Worm (Caenorhabditis elegans) whole organism, L2 larva: Measurements from ENCODE around the gene cal-3.

Experiments
- C34F6.9 ChIP-seq: fragments of 150-350 bp; optimal IDR thresholded peaks from 2 replicates; lab custom pipeline; 2014; ENCODE audit warnings: missing biosample characterization, missing genetic modification characterization
- F13H6.1 ChIP-seq: sonication (generic microtip); optimal IDR thresholded peaks from 2 replicates; lab custom pipeline; 2016; ENCODE audit warnings: missing genetic modification characterization, missing compliant biosample characterization
- Y55F3AM.14 ChIP-seq: fragments of 200-800 bp; sonication (Bioruptor generic); optimal IDR thresholded peaks from 2 replicates; lab custom pipeline; 2018; ENCODE audit warnings: mild to moderate bottlenecking, missing genetic modification characterization, missing compliant biosample characterization
- alr-1 ChIP-seq: fragments of 150-350 bp; optimal IDR thresholded peaks from 2 replicates; lab custom pipeline; 2014; ENCODE audit warnings: missing biosample characterization, missing genetic modification characterization
- aly-2 ChIP-seq: fragments of 150-350 bp; optimal IDR thresholded peaks from 2 replicates; lab custom pipeline; 2014; ENCODE audit warnings: missing biosample characterization, missing genetic modification characterization
- ama-1 ChIP-seq: fragments of 150-350 bp; optimal IDR thresholded peaks from 2 replicates; lab custom pipeline; 2018; ENCODE audit warnings: inconsistent platforms
- blmp-1 ChIP-seq: sonication (generic microtip); optimal IDR thresholded peaks from 2 replicates; lab custom pipeline; 2017; ENCODE audit warnings: missing genetic modification characterization, mild to moderate bottlenecking, missing compliant biosample characterization, antibody characterized with exemption, moderate library complexity; ENCODE audit not compliant: insufficient read depth
- crh-2 ChIP-seq: sonication (generic microtip); optimal IDR thresholded peaks from 2 replicates; lab custom pipeline; 2017; ENCODE audit warnings: missing biosample characterization, missing genetic modification characterization
- dmd-4 ChIP-seq: sonication (generic microtip); optimal IDR thresholded peaks from 2 replicates; lab custom pipeline; 2017; ENCODE audit warnings: missing biosample characterization, missing genetic modification characterization
- elt-1 ChIP-seq: fragments of 150-350 bp; optimal IDR thresholded peaks from 2 replicates; lab custom pipeline; 2014; ENCODE audit warnings: missing biosample characterization, missing genetic modification characterization
- elt-3 ChIP-seq: sonication (generic microtip); optimal IDR thresholded peaks from 2 replicates; lab custom pipeline; 2017; ENCODE audit warnings: missing biosample characterization, missing genetic modification characterization
- fos-1 ChIP-seq: fragments of 150-350 bp; optimal IDR thresholded peaks from 2 replicates; lab custom pipeline; 2014; ENCODE audit warnings: missing biosample characterization, missing genetic modification characterization
- gmeb-1 ChIP-seq: fragments of 150-350 bp; optimal IDR thresholded peaks from 2 replicates; lab custom pipeline; 2014; ENCODE audit warnings: missing biosample characterization, missing genetic modification characterization
- lin-39 ChIP-seq: fragments of 150-350 bp; optimal IDR thresholded peaks from 2 replicates; lab custom pipeline; 2014; ENCODE audit warnings: missing biosample characterization, missing genetic modification reagents, missing genetic modification characterization
- lsy-2 ChIP-seq, 2 experiments: fragments of 150-350 bp in 1 of 2; sonication (generic microtip) in 1 of 2; optimal IDR thresholded peaks; 2 replicates each; lab custom pipeline; 2014 to 2017; ENCODE audit warnings: missing biosample characterization in 2 of 2, missing genetic modification characterization in 2 of 2
- mab-5 ChIP-seq: fragments of 150-350 bp; optimal IDR thresholded peaks from 2 replicates; lab custom pipeline; 2014; ENCODE audit warnings: missing biosample characterization, missing genetic modification characterization
- mbf-1 ChIP-seq: sonication (generic microtip); optimal IDR thresholded peaks from 2 replicates; lab custom pipeline; 2017; ENCODE audit warnings: missing biosample characterization, missing genetic modification characterization
- mdl-1 ChIP-seq, 2 experiments: fragments of 150-350 bp in 1 of 2; sonication (generic microtip) in 1 of 2; optimal IDR thresholded peaks; 2 replicates each; lab custom pipeline; 2017; ENCODE audit warnings: missing biosample characterization in 2 of 2, missing genetic modification characterization in 2 of 2
- nhr-10 ChIP-seq: sonication (generic microtip); optimal IDR thresholded peaks from 2 replicates; lab custom pipeline; 2017; ENCODE audit warnings: missing biosample characterization, missing genetic modification characterization
- nhr-12 ChIP-seq: fragments of 150-350 bp; optimal IDR thresholded peaks from 2 replicates; lab custom pipeline; 2014; ENCODE audit warnings: missing biosample characterization, missing genetic modification characterization
- nhr-129 ChIP-seq: fragments of 150-350 bp; optimal IDR thresholded peaks from 2 replicates; lab custom pipeline; 2014; ENCODE audit warnings: missing biosample characterization, missing genetic modification characterization
- nhr-21 ChIP-seq: fragments of 150-350 bp; optimal IDR thresholded peaks from 2 replicates; lab custom pipeline; 2014; ENCODE audit warnings: missing biosample characterization, missing genetic modification characterization
- nhr-23 ChIP-seq: fragments of 150-350 bp; optimal IDR thresholded peaks from 2 replicates; lab custom pipeline; 2014; ENCODE audit warnings: missing biosample characterization, missing genetic modification reagents, missing genetic modification characterization
- nhr-237 ChIP-seq: fragments of 150-350 bp; optimal IDR thresholded peaks from 2 replicates; lab custom pipeline; 2014; ENCODE audit warnings: missing biosample characterization, missing genetic modification characterization
- nhr-6 ChIP-seq: fragments of 150-350 bp; optimal IDR thresholded peaks from 2 replicates; lab custom pipeline; 2014; ENCODE audit warnings: missing biosample characterization, missing genetic modification characterization
- sem-4 ChIP-seq: fragments of 150-350 bp; optimal IDR thresholded peaks from 2 replicates; lab custom pipeline; 2014; ENCODE audit warnings: missing biosample characterization, missing genetic modification reagents, missing genetic modification characterization
- skn-1 ChIP-seq: sonication (generic microtip); optimal IDR thresholded peaks from 2 replicates; lab custom pipeline; 2017; ENCODE audit warnings: missing biosample characterization, missing genetic modification characterization
- sma-3 ChIP-seq: sonication (generic microtip); optimal IDR thresholded peaks from 2 replicates; lab custom pipeline; 2016; ENCODE audit warnings: missing genetic modification reagents, missing genetic modification characterization, missing compliant biosample characterization
- sma-9 ChIP-seq, 2 experiments: fragments of 150-350 bp in 1 of 2; sonication (generic microtip) in 1 of 2; optimal IDR thresholded peaks; 2 replicates each; lab custom pipeline; 2014 to 2016; ENCODE audit warnings: missing genetic modification characterization in 2 of 2, mild to moderate bottlenecking in 1 of 2, missing biosample characterization in 1 of 2, missing compliant biosample characterization in 1 of 2, missing genetic modification reagents in 1 of 2, moderate library complexity in 1 of 2
- snpc-4 ChIP-seq: fragments of 150-350 bp; optimal IDR thresholded peaks from 2 replicates; lab custom pipeline; 2014; ENCODE audit warnings: missing biosample characterization, missing genetic modification characterization
- unc-39 ChIP-seq: fragments of 150-350 bp; optimal IDR thresholded peaks from 2 replicates; lab custom pipeline; 2014; ENCODE audit warnings: missing biosample characterization, missing genetic modification characterization
- unc-55 ChIP-seq: fragments of 150-350 bp; sonication (generic microtip); optimal IDR thresholded peaks from 3 replicates; lab custom pipeline; 2014; ENCODE audit warnings: missing biosample characterization, missing genetic modification reagents, missing genetic modification characterization
- unc-62 ChIP-seq: fragments of 150-350 bp; optimal IDR thresholded peaks from 2 replicates; lab custom pipeline; 2014; ENCODE audit warnings: missing biosample characterization, missing genetic modification reagents, missing genetic modification characterization
- zag-1 ChIP-seq: fragments of 150-350 bp; optimal IDR thresholded peaks from 2 replicates; lab custom pipeline; 2014; ENCODE audit warnings: missing biosample characterization, missing genetic modification characterization
- ztf-1 ChIP-seq: fragments of 200-800 bp; sonication (Bioruptor generic); conservative IDR thresholded peaks from 2 replicates; pipeline ENCODE4 v1.3.6; 2022; ENCODE audit warnings: missing genetic modification characterization, missing compliant biosample characterization
- ztf-11 ChIP-seq: sonication (generic microtip); optimal IDR thresholded peaks from 2 replicates; lab custom pipeline; 2017; ENCODE audit warnings: missing biosample characterization, missing genetic modification characterization
- ztf-4 ChIP-seq: fragments of 150-350 bp; optimal IDR thresholded peaks from 2 replicates; lab custom pipeline; 2014; ENCODE audit warnings: missing biosample characterization, missing genetic modification characterization

Gene cal-3

DNA sequence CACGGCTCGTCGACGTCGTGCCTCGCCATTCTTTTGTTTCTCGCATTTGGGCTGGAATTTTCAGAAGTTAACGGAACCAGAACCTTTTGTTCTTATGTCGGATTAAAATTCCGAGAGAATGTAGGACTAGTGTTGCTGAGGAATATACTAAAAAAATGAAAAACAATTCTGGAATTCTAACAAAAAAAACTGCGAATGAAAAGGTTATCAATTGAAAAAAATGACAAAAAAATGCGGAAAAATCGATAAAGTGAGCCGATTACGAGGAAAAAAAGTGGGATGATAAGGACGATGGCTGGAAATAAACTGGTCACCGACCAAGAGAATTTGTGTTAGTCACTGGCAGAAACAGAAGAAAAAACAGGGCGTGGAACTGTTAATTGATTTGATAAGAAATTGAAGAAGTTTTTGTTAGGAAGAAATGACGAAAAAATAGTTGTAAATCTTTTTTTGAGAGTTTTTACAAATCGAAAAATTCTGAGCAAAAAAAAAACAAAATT lies 15.6 kb downstream of the cal-3 start, which contains the start of gene bris-1:
bris-1 (minus strand) TSS at position 51 of the 500 bp plus-strand sequence.
- TF ChIP-seq ztf-11 (tag; lab: Kevin White, UChicago) (no peak), gmeb-1 (tag; lab: Kevin White, UChicago) (peak; percentile 14), fos-1 (tag; lab: Kevin White, UChicago) (peak; percentile 95)
- TF ChIP-seq, all 48 proteins: peak for 2

DNA sequence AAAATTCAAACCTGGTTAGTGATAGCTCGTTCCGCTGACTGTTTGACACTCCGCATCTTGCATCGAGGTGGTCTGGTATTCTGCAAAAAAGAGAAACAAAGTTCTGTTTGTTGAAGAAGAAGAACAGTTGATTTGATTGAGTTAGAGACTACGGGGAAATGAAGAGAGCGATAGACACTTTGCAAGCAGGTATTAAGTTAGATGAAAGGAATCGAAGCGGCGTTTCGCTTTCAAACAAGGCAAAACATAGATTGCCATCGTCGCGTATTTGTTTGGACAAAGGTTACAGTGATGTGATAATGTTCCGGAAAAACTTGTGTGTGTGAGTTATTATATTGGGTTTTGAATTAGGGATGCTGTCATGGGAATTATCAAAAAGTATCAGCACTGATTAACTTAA lies 17.7 kb downstream of the cal-3 start:
- TF ChIP-seq blmp-1 (tag; lab: Kevin White, UChicago) = peak; percentile 60
- no peak for TF ChIP-seq nhr-6
- TF ChIP-seq mab-5 (tag; lab: Kevin White, UChicago) = no peak
- TF ChIP-seq nhr-23 = no peak
- no peak for TF ChIP-seq nhr-237 (tag; lab: Kevin White, UChicago)
- no peak for TF ChIP-seq skn-1 (tag; lab: Kevin White, UChicago)
- no peak for TF ChIP-seq unc-39
- no peak for TF ChIP-seq nhr-12

DNA sequence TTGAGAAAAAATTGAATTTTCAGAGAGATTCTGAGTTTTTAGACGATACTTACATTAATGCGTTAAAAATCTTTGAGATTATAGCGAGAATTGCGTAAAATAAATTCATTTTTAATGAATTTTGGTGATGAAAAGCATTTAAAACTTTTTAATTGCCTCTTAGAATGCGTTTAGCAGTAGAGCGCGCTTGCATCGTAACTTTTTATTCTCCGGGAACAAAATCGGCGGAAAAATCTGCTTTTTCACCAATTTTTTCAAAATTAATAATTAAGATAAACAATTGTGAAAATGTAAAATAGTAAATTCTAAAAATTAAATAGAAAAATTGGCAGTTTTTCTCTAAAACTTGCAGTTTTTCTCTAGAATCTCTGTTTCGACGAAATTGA lies 19.7 kb downstream of the cal-3 start:
- TF ChIP-seq ama-1 = no peak
- no peak for TF ChIP-seq nhr-23
- TF ChIP-seq sma-3 (GFP tag; lab: Kevin White, UChicago) = no peak

DNA sequence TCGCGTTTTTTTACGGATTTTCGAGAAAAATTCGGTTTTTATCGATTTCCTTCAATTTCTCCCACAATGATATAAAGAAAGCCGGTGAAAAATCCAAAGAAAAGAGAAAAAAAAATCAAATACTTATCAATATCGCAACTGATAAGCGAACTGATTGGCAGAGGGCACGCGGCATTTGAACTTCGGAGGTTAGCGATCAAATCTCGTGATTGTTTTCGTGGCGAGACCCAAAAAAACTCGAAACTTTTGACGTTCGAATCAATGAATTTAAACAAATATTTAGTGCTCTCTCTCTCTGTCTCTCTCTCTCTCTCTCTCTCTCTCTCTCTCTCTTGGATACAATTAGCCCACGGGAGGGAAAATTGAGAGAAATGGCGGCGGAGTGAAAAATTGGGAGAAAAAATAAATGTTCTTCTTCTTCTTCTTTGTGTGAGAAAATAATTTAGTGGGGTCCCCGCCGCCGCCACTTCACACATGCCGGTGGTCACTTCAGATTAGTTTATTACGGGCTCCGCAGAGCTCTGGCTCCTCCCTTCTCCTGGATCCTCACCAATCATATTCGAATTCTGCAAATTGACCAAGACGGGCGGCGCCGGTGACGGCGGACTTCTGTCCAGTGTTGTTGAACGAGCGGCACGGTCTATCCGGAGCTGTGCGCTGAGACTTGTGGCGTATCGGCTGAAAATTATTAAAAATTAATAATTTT lies 20.3 kb downstream of the cal-3 start:
- TF ChIP-seq gmeb-1 (tag; lab: Kevin White, UChicago) (peak; percentile 27), ama-1 (no peak), mab-5 (tag; lab: Kevin White, UChicago) (no peak), sem-4 (tag; lab: Kevin White, UChicago) (no peak), zag-1 (tag; lab: Kevin White, UChicago) (no peak), sma-3 (GFP tag; lab: Kevin White, UChicago) (no peak), nhr-6 (no peak), elt-1 (tag; lab: Kevin White, UChicago) (no peak), fos-1 (tag; lab: Kevin White, UChicago) (peak; percentile 21), nhr-10 (no peak), crh-2 (tag; lab: Kevin White, UChicago) (peak; percentile 20), nhr-21 (tag; lab: Kevin White, UChicago) (no peak), mbf-1 (no peak), lsy-2 (tag; optimal IDR thresholded peaks at IDR 0.05; lab: Kevin White, UChicago) (no peak), nhr-12 (no peak), unc-39 (no peak), Y55F3AM.14 (GFP tag; lab: Kevin White, UChicago) (no peak), ztf-4 (tag; lab: Kevin White, UChicago) (no peak), alr-1 (tag; lab: Kevin White, UChicago) (no peak), unc-62 (no peak), C34F6.9 (peak; percentile 12), unc-55 (no peak), sma-9 (GFP tag; optimal IDR thresholded peaks at IDR 0.05; lab: Kevin White, UChicago) (peak; percentile 59), sma-9 (tag; optimal IDR thresholded peaks at IDR 0.05; lab: Kevin White, UChicago) (no peak), aly-2 (tag; lab: Kevin White, UChicago) (no peak), nhr-129 (tag; lab: Kevin White, UChicago) (no peak), snpc-4 (no peak), blmp-1 (tag; lab: Kevin White, UChicago) (no peak), F13H6.1 (no peak), skn-1 (tag; lab: Kevin White, UChicago) (no peak), lin-39 (tag; lab: Kevin White, UChicago) (no peak)

DNA sequence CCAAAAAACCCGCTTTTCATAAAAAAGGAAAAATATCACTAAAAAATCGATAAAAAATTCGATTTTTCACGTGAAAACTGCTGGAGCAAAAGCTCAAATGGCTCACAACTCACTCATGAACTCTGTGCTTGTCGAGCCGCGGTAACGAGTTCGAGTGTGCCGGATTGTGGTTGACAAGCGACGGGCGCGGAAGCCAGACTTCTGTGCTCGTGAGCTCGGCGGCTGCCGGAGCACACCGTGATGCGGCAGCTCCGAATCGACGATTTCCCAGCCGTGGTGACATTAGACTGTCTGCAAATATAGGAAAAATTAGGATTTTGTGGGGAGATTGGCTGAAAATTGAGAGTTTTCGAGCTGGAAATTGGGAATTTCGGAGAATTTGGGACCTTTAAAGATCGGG lies 22.2 kb downstream of the cal-3 start:
- no peak for TF ChIP-seq skn-1 (tag; lab: Kevin White, UChicago)
- TF ChIP-seq elt-3 (tag; lab: Kevin White, UChicago) = no peak
- TF ChIP-seq C34F6.9 = no peak
- no peak for TF ChIP-seq dmd-4 (tag; lab: Kevin White, UChicago)
- TF ChIP-seq mbf-1 = no peak
- TF ChIP-seq mdl-1 (tag; optimal IDR thresholded peaks at IDR 0.05; lab: Kevin White, UChicago) = no peak
- TF ChIP-seq ztf-1 (GFP tag; lab: Robert Waterston, UW) = no peak
- TF ChIP-seq ztf-4 (tag; lab: Kevin White, UChicago) = no peak
- no peak for TF ChIP-seq aly-2 (tag; lab: Kevin White, UChicago)
